Fruit fly (Drosophila melanogaster) whole organism: Measurements from ENCODE around the gene CG32568.

ENCODE experiments used
- CG8478 ChIP-seq: fragments of >200 bp; optimal IDR thresholded peaks from 2 replicates; lab custom pipeline; 2018; ENCODE audit warnings: inconsistent platforms
- Dll ChIP-seq: fragments of >200 bp; optimal IDR thresholded peaks from 2 replicates; lab custom pipeline; 2017
- EcR ChIP-seq, 2 experiments: fragments of >200 bp; optimal IDR thresholded peaks; 2 replicates each; lab custom pipeline; 2017; ENCODE audit warnings: missing biosample characterization in 2 of 2, missing genetic modification characterization in 2 of 2, missing genetic modification reagents in 2 of 2
- pan ChIP-seq: fragments of >200 bp; optimal IDR thresholded peaks from 2 replicates; lab custom pipeline; 2017
- usp ChIP-seq: fragments of >200 bp; optimal IDR thresholded peaks from 2 replicates; lab custom pipeline; 2017; ENCODE audit warnings: missing biosample characterization, missing genetic modification characterization, mixed read lengths

DNA sequence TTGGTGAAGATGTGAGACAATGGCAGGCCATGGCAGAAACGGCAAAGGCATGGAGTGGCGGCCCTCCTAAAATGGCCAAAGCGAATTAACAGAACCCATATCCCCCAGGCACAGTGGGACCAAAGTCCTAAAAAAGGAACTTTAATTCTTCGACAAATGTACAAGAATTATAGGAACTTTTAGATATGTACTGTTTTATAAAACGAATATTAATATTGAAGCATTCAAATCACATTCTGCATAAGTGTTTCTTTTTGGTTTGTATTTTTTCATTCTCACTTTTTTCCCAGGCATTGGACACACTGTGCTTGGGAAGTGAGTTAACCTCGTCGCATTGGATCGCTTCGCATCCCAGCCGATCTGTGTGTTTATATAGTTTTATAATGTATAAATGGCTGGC, 24.2 kb downstream of the CG32568 start:
- TF ChIP-seq EcR (GFP tag; optimal IDR thresholded peaks at IDR 0.05; lab: Kevin White, UChicago) (no peak), CG8478 (no peak), usp (no peak), Dll (lab: Kevin White, UChicago) (no peak), pan (no peak)
